In the genomic region with DNA sequence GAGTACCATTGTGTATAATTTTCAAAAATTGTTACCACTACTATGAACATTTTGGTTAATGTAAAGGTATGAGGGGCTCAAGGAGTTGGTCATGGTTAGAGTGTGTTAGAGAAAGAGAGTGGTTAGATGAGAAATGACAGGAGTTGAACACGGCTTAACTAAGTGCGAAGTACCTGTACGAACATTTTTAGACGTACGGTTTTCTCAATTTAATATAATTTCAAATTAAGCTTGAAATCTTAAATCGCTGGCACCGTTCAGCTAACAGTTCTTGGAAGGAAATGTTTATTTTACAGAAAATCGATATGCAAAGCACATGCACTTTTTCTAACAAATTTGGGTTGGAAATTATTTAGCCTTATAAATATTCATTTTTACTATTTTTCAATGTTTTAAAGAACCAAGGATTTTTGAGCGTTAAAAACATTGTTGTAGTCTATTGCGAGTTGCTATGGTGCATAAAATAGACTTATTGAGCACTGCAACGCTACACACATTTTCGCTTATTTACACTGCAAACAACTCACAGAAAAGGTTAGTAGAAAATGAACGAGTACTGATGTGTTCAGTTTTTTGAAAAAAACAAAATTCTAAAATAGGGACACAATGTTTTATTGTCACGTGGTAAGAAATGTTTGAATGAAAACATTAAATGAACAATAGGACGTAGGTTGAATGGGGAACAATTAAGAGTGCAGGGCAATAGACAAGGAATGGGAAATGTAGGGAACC, we compare ENCODE assay signal across 3 worm cellular contexts.
TF ChIP-seq lines count a peak whose summit lies in the region.

TSS of gene sphk-1 (minus strand) at position 51 of the 732 bp plus-strand sequence.

TF ChIP-seq in whole organism, L3 larva, 47 proteins besides CTCF, POLR2A, EP300 and RAD21:
- TF ChIP-seq pha-4 (tag; optimal IDR thresholded peaks at IDR 0.05; lab: Kevin White, UChicago) (peak; percentile 54), nhr-237 (tag; optimal IDR thresholded peaks at IDR 0.05; lab: Kevin White, UChicago) (no peak)

TF ChIP-seq in whole organism, late embryonic, 69 proteins besides CTCF, POLR2A, EP300 and RAD21:
- TF ChIP-seq tbx-7 (tag; optimal IDR thresholded peaks at IDR 0.05; lab: Kevin White, UChicago) = no peak
- TF ChIP-seq K02D7.2 (tag; optimal IDR thresholded peaks at IDR 0.05; lab: Kevin White, UChicago) = no peak
- no peak for TF ChIP-seq ceh-2 (tag; optimal IDR thresholded peaks at IDR 0.05; lab: Kevin White, UChicago)
- no peak for TF ChIP-seq nfya-1 (tag; optimal IDR thresholded peaks at IDR 0.05; lab: Kevin White, UChicago)
- peak; percentile 26 for TF ChIP-seq hlh-30 (tag; optimal IDR thresholded peaks at IDR 0.05; lab: Kevin White, UChicago; ENCODE audit: insufficient read depth)
- no peak for TF ChIP-seq npax-4 (tag; optimal IDR thresholded peaks at IDR 0.05; lab: Kevin White, UChicago)
- TF ChIP-seq nhr-232 (tag; optimal IDR thresholded peaks at IDR 0.05; lab: Kevin White, UChicago) = no peak
- TF ChIP-seq ceh-18 (tag; optimal IDR thresholded peaks at IDR 0.05; lab: Kevin White, UChicago) = no peak
- TF ChIP-seq ceh-9 (tag; optimal IDR thresholded peaks at IDR 0.05; lab: Kevin White, UChicago) = no peak
- peak; percentile 19; the same call in 1 of the 2 replicates for TF ChIP-seq sox-2 (GFP tag; IDR thresholded peaks at IDR 0.05; lab: Robert Waterston, UW)
- no peak for TF ChIP-seq pqm-1 (tag; optimal IDR thresholded peaks at IDR 0.05; lab: Kevin White, UChicago)

TF ChIP-seq in whole organism, mixed stage, embryonic, 35 proteins besides CTCF, POLR2A, EP300 and RAD21:
- TF ChIP-seq lin-13 (tag; optimal IDR thresholded peaks at IDR 0.05; lab: Kevin White, UChicago) (no peak), pha-4 (tag; optimal IDR thresholded peaks at IDR 0.05; lab: Kevin White, UChicago) (peak; percentile 52)

Comparison
In these comparisons a context has a peak if more than half of its experiments do, and no peak if none do; other contexts are left out.
1. Of the 9 proteins assayed by ChIP-seq in both whole organism, late embryonic and whole organism, L3 larva: peak only in whole organism, late embryonic: none; only in whole organism, L3 larva: pha-4; in both: none; in neither: 8.